Worm (Caenorhabditis elegans): ENCODE data around the gene B0513.90.

DNA sequence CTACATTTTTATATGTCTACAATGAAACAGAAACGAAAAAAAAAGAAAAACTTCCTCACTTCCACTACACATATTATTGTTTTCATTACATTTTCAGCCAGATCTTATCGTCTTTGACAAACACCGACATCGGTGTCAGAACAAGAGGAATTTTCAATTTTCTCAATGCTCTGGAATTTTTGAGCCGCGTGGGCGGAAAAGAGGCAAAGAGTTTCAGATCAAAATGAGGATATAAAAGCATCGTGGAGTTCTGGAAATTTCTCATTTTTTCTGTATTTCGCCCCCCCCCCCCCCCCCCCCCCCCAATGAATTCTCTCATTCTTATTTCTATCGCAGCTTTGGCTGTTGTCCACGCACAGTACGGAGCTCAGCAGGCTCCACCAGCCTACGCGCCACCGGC, 13.0 kb downstream of the B0513.90 start, which contains the start of gene B0513.4:
- TF ChIP-seq skn-1 (tag; optimal IDR thresholded peaks at IDR 0.05) = no peak
- no peak for TF ChIP-seq fos-1 (tag; optimal IDR thresholded peaks at IDR 0.05)
- TF ChIP-seq elt-3 (tag; optimal IDR thresholded peaks at IDR 0.05) = no peak
- no peak for TF ChIP-seq aly-2 (tag; optimal IDR thresholded peaks at IDR 0.05)
- no peak for TF ChIP-seq zag-1 (tag; optimal IDR thresholded peaks at IDR 0.05)
- no peak for TF ChIP-seq hlh-4 (tag; optimal IDR thresholded peaks at IDR 0.05)

Data from whole organism, L1 larva.